Fruit fly (Drosophila melanogaster): Measurements from ENCODE around the gene CG4025.

The CG4025 gene

dm6 chrX:2061119-2061518 is 15.6 kb upstream of the CG4025 start (continued):
- TF ChIP-seq Met (GFP tag; optimal IDR thresholded peaks at IDR 0.05) (no peak), CG8632 (GFP tag; optimal IDR thresholded peaks at IDR 0.05) (no peak), esn (GFP tag; optimal IDR thresholded peaks at IDR 0.05) (peak; percentile 45), dac (GFP tag; optimal IDR thresholded peaks at IDR 0.05) (peak; percentile 11), Hr4 (GFP tag; optimal IDR thresholded peaks at IDR 0.05) (no peak), dsx (GFP tag; optimal IDR thresholded peaks at IDR 0.05; ENCODE audit: poor library complexity, severe bottlenecking) (no peak), CG34406 (GFP tag; optimal IDR thresholded peaks at IDR 0.05) (no peak), net (GFP tag; optimal IDR thresholded peaks at IDR 0.05) (peak; percentile 8), Sox102F (GFP tag; optimal IDR thresholded peaks at IDR 0.05) (no peak), acj6 (GFP tag; optimal IDR thresholded peaks at IDR 0.05) (no peak), Ets21C (GFP tag; optimal IDR thresholded peaks at IDR 0.05) (no peak), CG11902 (GFP tag; optimal IDR thresholded peaks at IDR 0.05) (no peak), topi (GFP tag; optimal IDR thresholded peaks at IDR 0.05) (no peak), Eip78C (GFP tag) (peak; percentile 72), svp (GFP tag) (no peak)

- TF ChIP-seq salr (GFP tag; optimal IDR thresholded peaks at IDR 0.05) (no peak), eg (GFP tag; IDR thresholded peaks at IDR 0.05) (0 out of 3 replicates have a peak, but pooled peaks have one; percentile 9), CG11762 (GFP tag; optimal IDR thresholded peaks at IDR 0.05; ENCODE audit: insufficient read depth) (no peak), fd85E (GFP tag; optimal IDR thresholded peaks at IDR 0.05) (no peak), CG10669 (GFP tag; optimal IDR thresholded peaks at IDR 0.05) (no peak)
Observed at dm6 chrX:2061849-2062248, 14.9 kb upstream of the CG4025 start, which contains the start of gene Sik2. Gene Sik2, minus strand, starts transcription at chrX:2061915.

- TF ChIP-seq esn (GFP tag; optimal IDR thresholded peaks at IDR 0.05) (peak; percentile 33), Eip78C (GFP tag) (peak; percentile 69), CG8119 (GFP tag; IDR thresholded peaks at IDR 0.05) (no peak)
Observed at dm6 chrX:2065073-2065472, 11.7 kb upstream of the CG4025 start, which contains the start of gene CG4281. Gene CG4281, minus strand, starts transcription at chrX:2065142.

- TF ChIP-seq topi (GFP tag; optimal IDR thresholded peaks at IDR 0.05) (no peak), CG11902 (GFP tag; optimal IDR thresholded peaks at IDR 0.05) (no peak), CG11294 (GFP tag; IDR thresholded peaks at IDR 0.05) (no peak), fd59A (GFP tag; optimal IDR thresholded peaks at IDR 0.05) (no peak), CG8319 (GFP tag; optimal IDR thresholded peaks at IDR 0.05) (no peak), Eip78C (GFP tag) (no peak), svp (GFP tag) (no peak), CG11762 (GFP tag; optimal IDR thresholded peaks at IDR 0.05; ENCODE audit: insufficient read depth) (no peak), CG6163 (GFP tag; IDR thresholded peaks at IDR 0.05) (no peak), CG8632 (GFP tag; optimal IDR thresholded peaks at IDR 0.05) (no peak), Blimp-1 (GFP tag; optimal IDR thresholded peaks at IDR 0.05) (no peak), Smox (GFP tag; optimal IDR thresholded peaks at IDR 0.05) (no peak), vri (GFP tag; optimal IDR thresholded peaks at IDR 0.05) (no peak), Ets96B (tag; optimal IDR thresholded peaks at IDR 0.05) (no peak), CG32006 (GFP tag; optimal IDR thresholded peaks at IDR 0.05) (no peak)
Observed at dm6 chrX:2066259-2066658, 10.5 kb upstream of the CG4025 start, which contains the start of gene CG14054. Gene CG14054, minus strand, starts transcription at chrX:2066359.

- TF ChIP-seq CG6808 (GFP tag; optimal IDR thresholded peaks at IDR 0.05) (no peak), Sox15 (GFP tag; optimal IDR thresholded peaks at IDR 0.05) (no peak), CG10669 (GFP tag; optimal IDR thresholded peaks at IDR 0.05) (no peak), Hr39 (GFP tag; optimal IDR thresholded peaks at IDR 0.05) (no peak), pdm3 (GFP tag; optimal IDR thresholded peaks at IDR 0.05) (no peak), Blimp-1 (GFP tag; optimal IDR thresholded peaks at IDR 0.05) (no peak), dac (GFP tag; optimal IDR thresholded peaks at IDR 0.05) (no peak), esn (GFP tag; optimal IDR thresholded peaks at IDR 0.05) (no peak), CG6792 (GFP tag; optimal IDR thresholded peaks at IDR 0.05) (no peak), CG15336 (GFP tag; IDR thresholded peaks at IDR 0.05) (no peak)
Observed at dm6 chrX:2068292-2068691, 8.5 kb upstream of the CG4025 start, which contains the start of gene CG4194. Gene CG4194, plus strand, starts transcription at chrX:2068592.
